Worm (Caenorhabditis elegans): ENCODE results near the gene Y61B8B.3.

DNA sequence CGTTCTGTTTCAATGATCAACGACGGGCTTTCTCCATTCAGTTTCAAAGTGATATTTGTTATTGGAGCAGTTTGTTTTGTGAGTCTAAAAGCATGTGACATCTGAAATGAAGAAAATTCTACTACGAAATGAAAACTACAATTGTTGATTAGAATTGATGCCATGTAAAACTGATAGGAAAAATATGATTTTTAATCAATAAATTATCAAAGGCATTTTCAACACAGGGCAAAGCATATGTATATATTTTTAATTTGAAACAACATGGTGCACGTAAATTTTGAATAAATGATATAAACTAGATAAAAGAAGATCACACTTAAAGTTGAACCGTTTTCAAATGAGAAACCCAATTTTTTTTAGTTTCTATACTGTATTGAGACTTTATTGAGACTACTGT lies 10.9 kb downstream of the Y61B8B.3 start, which contains the start of gene K10G4.5:
- no peak for TF ChIP-seq ref-1 (GFP tag; conservative IDR thresholded peaks at IDR 0.05)
- TF ChIP-seq klf-2 (GFP tag; conservative IDR thresholded peaks at IDR 0.05), result no peak
- TF ChIP-seq flt-1 (GFP tag; IDR thresholded peaks at IDR 0.05), result no peak
- TF ChIP-seq T22C8.4 (GFP tag; IDR thresholded peaks at IDR 0.05), result no peak

Measured in whole organism, midembryonic.